Worm (Caenorhabditis elegans): ENCODE data around the gene unc-3.

Gene unc-3

ce11 chrX:14773238-14773637, at the start of gene unc-3:
Gene unc-3, plus strand, starts transcription at chrX:14773538.
- TF ChIP-seq chd-7 (tag; optimal IDR thresholded peaks at IDR 0.05) (no peak), zfh-2 (GFP tag; conservative IDR thresholded peaks at IDR 0.05) (peak; percentile 38; the same call in 1 of the 2 replicates)

ce11 chrX:14724139-14724538, 49.2 kb upstream of the unc-3 start:
- TF ChIP-seq hsf-1 (GFP tag; IDR thresholded peaks at IDR 0.05) = peak; percentile 94

- no peak for TF ChIP-seq unc-62 (GFP tag; optimal IDR thresholded peaks at IDR 0.05)
- TF ChIP-seq attf-3 (GFP tag; conservative IDR thresholded peaks at IDR 0.05) = no peak
- TF ChIP-seq somi-1 (GFP tag; optimal IDR thresholded peaks at IDR 0.05) = no peak
- TF ChIP-seq mcd-1 (GFP tag; IDR thresholded peaks at IDR 0.05) = no peak
- TF ChIP-seq zfh-2 (GFP tag; conservative IDR thresholded peaks at IDR 0.05) = peak; percentile 77
- no peak for TF ChIP-seq C17E4.6 (GFP tag; IDR thresholded peaks at IDR 0.05)
- TF ChIP-seq K12H6.12 (tag; optimal IDR thresholded peaks at IDR 0.05) = no peak
- no peak for TF ChIP-seq F10E7.11 (tag; optimal IDR thresholded peaks at IDR 0.05)
- 0 out of 2 replicates have a peak, but pooled peaks have one; percentile 43 for TF ChIP-seq K11D2.4 (GFP tag; IDR thresholded peaks at IDR 0.05)
- no peak for TF ChIP-seq him-1 (tag; optimal IDR thresholded peaks at IDR 0.05)
These were observed 48.4 kb upstream of the unc-3 start for ce11 chrX:14724935-14725334.

DNA sequence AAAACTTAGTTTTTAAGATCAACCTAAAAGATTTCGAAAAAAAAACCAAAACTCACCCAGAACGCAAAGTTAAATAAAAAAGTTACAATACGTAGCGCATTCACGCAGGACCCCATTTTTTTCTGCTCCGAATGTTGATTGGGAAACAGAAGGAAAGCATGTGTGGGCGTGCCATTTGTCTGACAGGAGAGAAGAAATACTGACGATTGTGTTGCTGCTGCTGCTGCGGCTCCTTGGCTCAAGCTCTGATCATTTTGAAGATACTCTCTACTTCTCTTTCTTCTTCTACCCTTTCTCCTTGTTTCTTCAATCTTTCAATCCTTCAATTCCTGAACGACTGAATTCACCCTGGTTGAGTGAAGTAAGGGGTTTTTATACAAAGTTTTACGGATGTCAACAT, 44.0 kb upstream of the unc-3 start, which contains the start of gene tsp-8:
Gene tsp-8 (minus strand): TSS at position 185 of the 400 bp plus-strand sequence.
- TF ChIP-seq ztf-22 (GFP tag; optimal IDR thresholded peaks at IDR 0.05) (no peak), ZK185.1 (tag; optimal IDR thresholded peaks at IDR 0.05; ENCODE audit: poor library complexity, severe bottlenecking) (no peak), akir-1 (GFP tag; optimal IDR thresholded peaks at IDR 0.05) (no peak), ztf-26 (tag; optimal IDR thresholded peaks at IDR 0.05) (no peak), chd-7 (tag; optimal IDR thresholded peaks at IDR 0.05) (no peak), K12H6.12 (tag; optimal IDR thresholded peaks at IDR 0.05) (no peak), nhr-90 (tag; optimal IDR thresholded peaks at IDR 0.05) (no peak), K11D2.4 (GFP tag; IDR thresholded peaks at IDR 0.05) (no peak), F37B4.10 (GFP tag; IDR thresholded peaks at IDR 0.05) (no peak), let-607 (tag; optimal IDR thresholded peaks at IDR 0.05) (no peak), cebp-2 (GFP tag; IDR thresholded peaks at IDR 0.05) (no peak), hlh-12 (tag; optimal IDR thresholded peaks at IDR 0.05) (no peak), ztf-25 (GFP tag; IDR thresholded peaks at IDR 0.05) (no peak), sdz-38 (tag; optimal IDR thresholded peaks at IDR 0.05) (no peak), snpc-3.4 (tag; optimal IDR thresholded peaks at IDR 0.05) (no peak), mel-28 (tag; optimal IDR thresholded peaks at IDR 0.05; ENCODE audit: borderline replicate concordance) (no peak), madf-8 (GFP tag; conservative IDR thresholded peaks at IDR 0.05) (no peak)

DNA sequence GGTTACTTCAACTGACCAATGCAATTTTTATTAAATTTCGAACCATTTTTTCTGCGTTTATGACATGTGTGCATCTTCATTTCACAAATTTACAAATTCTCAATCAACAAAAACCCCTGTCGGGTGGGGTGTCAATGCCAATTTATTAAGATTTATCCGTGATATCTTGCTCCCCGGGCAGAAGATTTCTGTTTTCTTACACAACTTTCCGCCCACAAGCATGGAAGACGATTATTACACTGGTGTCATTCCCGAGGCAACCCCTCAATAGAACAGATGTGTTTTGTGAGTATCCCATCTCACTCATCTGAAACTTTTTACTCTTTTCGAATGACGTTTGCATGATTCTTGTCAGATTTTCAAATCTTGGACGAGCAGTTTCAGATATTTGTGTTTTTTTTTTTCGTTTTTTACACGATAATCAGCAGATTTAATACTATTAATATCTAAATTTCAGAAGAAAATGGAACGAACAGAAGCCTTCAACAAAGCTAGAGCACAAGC, 41.5 kb upstream of the unc-3 start, which contains the start of gene F33C8.4:
Gene F33C8.4 (plus strand): TSS at position 454 of the 504 bp plus-strand sequence.
- TF ChIP-seq B0035.1 (tag; optimal IDR thresholded peaks at IDR 0.05) (no peak), ccch-3 (GFP tag; optimal IDR thresholded peaks at IDR 0.05) (no peak), ztf-3 (GFP tag; optimal IDR thresholded peaks at IDR 0.05) (no peak), ceh-58 (GFP tag; IDR thresholded peaks at IDR 0.05) (no peak), nhr-179 (tag; optimal IDR thresholded peaks at IDR 0.05) (no peak), die-1 (tag; optimal IDR thresholded peaks at IDR 0.05) (no peak), tlf-1 (GFP tag; optimal IDR thresholded peaks at IDR 0.05) (no peak), madf-3 (GFP tag; IDR thresholded peaks at IDR 0.05) (no peak), bed-1 (GFP tag; IDR thresholded peaks at IDR 0.05) (no peak), lin-26 (GFP tag; IDR thresholded peaks at IDR 0.05) (no peak), pbrm-1 (GFP tag; IDR thresholded peaks at IDR 0.05) (no peak), fkh-3 (tag; optimal IDR thresholded peaks at IDR 0.05) (no peak), akir-1 (GFP tag; optimal IDR thresholded peaks at IDR 0.05) (no peak), Y56A3A.18 (GFP tag; IDR thresholded peaks at IDR 0.05) (no peak)
